Worm (Caenorhabditis elegans) whole organism, L4/young adult: ENCODE results near the gene ZK892.5.

Experiments
- W03F9.2 ChIP-seq: fragments of 150-350 bp; optimal IDR thresholded peaks from 2 replicates; lab custom pipeline; 2014; ENCODE audit warnings: missing biosample characterization, missing genetic modification characterization
- him-1 ChIP-seq: sonication (generic microtip); optimal IDR thresholded peaks from 2 replicates; lab custom pipeline; 2016; ENCODE audit warnings: missing genotype, missing genetic modification reagents, missing genetic modification characterization, missing compliant biosample characterization

DNA sequence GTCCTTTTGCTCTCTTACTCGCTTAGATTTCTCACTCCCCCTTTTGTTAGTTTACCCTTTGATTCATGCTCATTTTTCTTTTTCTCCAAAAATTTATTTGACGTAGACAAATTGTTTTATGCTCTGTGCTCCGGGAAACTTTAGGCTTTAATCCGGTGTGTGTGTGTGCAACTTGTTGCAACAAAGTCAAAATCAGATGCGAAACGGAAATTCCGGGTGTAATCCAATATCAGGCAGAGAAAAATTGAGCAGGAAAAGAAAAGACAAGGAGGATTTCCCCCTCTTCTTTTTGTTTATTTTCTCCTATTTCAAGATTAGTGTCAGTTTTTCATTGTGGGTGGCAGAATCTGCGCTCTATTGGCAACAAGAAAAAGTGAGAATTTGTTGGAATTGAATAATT is 15.5 kb upstream of the ZK892.5 start:
- no peak for TF ChIP-seq W03F9.2 (tag; lab: Kevin White, UChicago)
- no peak for TF ChIP-seq him-1
